Worm (Caenorhabditis elegans): Measurements from ENCODE around the gene F21C10.1.
A peak's percentile ranks its signal among the peaks of the same experiment; 100 is the strongest.

Gene F21C10.1

ce11 chrV:9166306-9166705 is 34.2 kb downstream of the F21C10.1 start:
- TF ChIP-seq ets-4 (tag; optimal IDR thresholded peaks at IDR 0.05) (no peak), pros-1 (tag; optimal IDR thresholded peaks at IDR 0.05) (no peak), ceh-9 (tag; optimal IDR thresholded peaks at IDR 0.05) (no peak), elt-2 (tag; optimal IDR thresholded peaks at IDR 0.05) (no peak), gmeb-2 (tag; optimal IDR thresholded peaks at IDR 0.05) (no peak), pat-9 (tag; optimal IDR thresholded peaks at IDR 0.05) (no peak), K09A11.1 (tag; optimal IDR thresholded peaks at IDR 0.05; ENCODE audit: insufficient read depth) (no peak)

ce11 chrV:9168089-9168488 is 35.9 kb downstream of the F21C10.1 start, which contains the start of gene B0222.11:
Gene B0222.11, minus strand, starts transcription at chrV:9168189.
- TF ChIP-seq sox-4 (tag; optimal IDR thresholded peaks at IDR 0.05) (no peak), ama-1 (optimal IDR thresholded peaks at IDR 0.05) (no peak), rnt-1 (tag; optimal IDR thresholded peaks at IDR 0.05) (no peak), ceh-6 (GFP tag; optimal IDR thresholded peaks at IDR 0.05) (no peak), ceh-24 (tag; optimal IDR thresholded peaks at IDR 0.05) (no peak), tbx-7 (tag; optimal IDR thresholded peaks at IDR 0.05) (no peak), ceh-34 (tag; optimal IDR thresholded peaks at IDR 0.05) (no peak), pros-1 (tag; optimal IDR thresholded peaks at IDR 0.05) (no peak), zip-5 (tag; optimal IDR thresholded peaks at IDR 0.05) (no peak), ceh-45 (GFP tag; IDR thresholded peaks at IDR 0.05) (no peak), odd-2 (tag; optimal IDR thresholded peaks at IDR 0.05) (no peak), sox-2 (GFP tag; IDR thresholded peaks at IDR 0.05) (no peak)

- TF ChIP-seq fkh-6 (tag; optimal IDR thresholded peaks at IDR 0.05), result no peak
- no peak for TF ChIP-seq ceh-34 (tag; optimal IDR thresholded peaks at IDR 0.05)
- no peak for TF ChIP-seq ceh-31 (tag; optimal IDR thresholded peaks at IDR 0.05)
- no peak for TF ChIP-seq F13H6.1 (tag; optimal IDR thresholded peaks at IDR 0.05)
- no peak for TF ChIP-seq sox-4 (tag; optimal IDR thresholded peaks at IDR 0.05)
- TF ChIP-seq sdc-2 (tag; optimal IDR thresholded peaks at IDR 0.05), result no peak
- no peak for TF ChIP-seq ceh-45 (GFP tag; IDR thresholded peaks at IDR 0.05)
- TF ChIP-seq ceh-9 (tag; optimal IDR thresholded peaks at IDR 0.05), result no peak
- no peak for TF ChIP-seq pha-4 (tag; optimal IDR thresholded peaks at IDR 0.05)
These were observed 40.8 kb downstream of the F21C10.1 start, which contains the start of gene gad-3 for ce11 chrV:9172989-9173388. Gene gad-3, minus strand, starts transcription at chrV:9173005.

ce11 chrV:9173789-9174188 is 41.6 kb downstream of the F21C10.1 start, which contains the start of gene pqn-16:
Gene pqn-16, plus strand, starts transcription at chrV:9174089.
- TF ChIP-seq pat-9 (tag; optimal IDR thresholded peaks at IDR 0.05) (no peak), zip-5 (tag; optimal IDR thresholded peaks at IDR 0.05) (no peak), ceh-48 (tag; optimal IDR thresholded peaks at IDR 0.05) (no peak), odd-2 (tag; optimal IDR thresholded peaks at IDR 0.05) (no peak), dve-1 (tag; optimal IDR thresholded peaks at IDR 0.05) (no peak), lim-6 (tag; optimal IDR thresholded peaks at IDR 0.05) (no peak), ceh-18 (tag; optimal IDR thresholded peaks at IDR 0.05) (no peak), tbx-7 (tag; optimal IDR thresholded peaks at IDR 0.05) (no peak), tbx-2 (tag; optimal IDR thresholded peaks at IDR 0.05) (no peak), ceh-45 (GFP tag; IDR thresholded peaks at IDR 0.05) (no peak), syd-9 (tag; optimal IDR thresholded peaks at IDR 0.05) (no peak), ceh-30 (tag; optimal IDR thresholded peaks at IDR 0.05) (no peak), ceh-31 (tag; optimal IDR thresholded peaks at IDR 0.05) (no peak), pha-2 (tag; optimal IDR thresholded peaks at IDR 0.05) (no peak), Y22D7AL.16 (tag; optimal IDR thresholded peaks at IDR 0.05) (no peak), dmd-4 (tag; optimal IDR thresholded peaks at IDR 0.05; ENCODE audit: borderline replicate concordance) (no peak)

- TF ChIP-seq ceh-2 (tag; optimal IDR thresholded peaks at IDR 0.05) (peak; percentile 34), ama-1 (optimal IDR thresholded peaks at IDR 0.05) (no peak), C38D4.7 (GFP tag; optimal IDR thresholded peaks at IDR 0.05) (peak; percentile 18), pqm-1 (tag; optimal IDR thresholded peaks at IDR 0.05) (no peak), nfya-1 (tag; optimal IDR thresholded peaks at IDR 0.05) (peak; percentile 76), ceh-31 (tag; optimal IDR thresholded peaks at IDR 0.05) (no peak), elt-4 (tag; optimal IDR thresholded peaks at IDR 0.05) (no peak), che-1 (tag; optimal IDR thresholded peaks at IDR 0.05) (peak; percentile 29), ceh-19 (GFP tag; optimal IDR thresholded peaks at IDR 0.05) (peak; percentile 53), ceh-22 (tag; optimal IDR thresholded peaks at IDR 0.05) (no peak), ceh-34 (tag; optimal IDR thresholded peaks at IDR 0.05) (peak; percentile 82), unc-55 (GFP tag; optimal IDR thresholded peaks at IDR 0.05) (no peak), hlh-15 (tag; optimal IDR thresholded peaks at IDR 0.05) (no peak), unc-3 (GFP tag; conservative IDR thresholded peaks at IDR 0.05) (no peak), unc-3 (tag; optimal IDR thresholded peaks at IDR 0.05) (peak; percentile 52), eyg-1 (tag; optimal IDR thresholded peaks at IDR 0.05) (peak; percentile 13)
These were observed 43.2 kb downstream of the F21C10.1 start, which contains the start of gene spas-1 for ce11 chrV:9175218-9175837. Gene spas-1, plus strand, starts transcription at chrV:9175789.

Data from whole organism, late embryonic.